Fruit fly (Drosophila melanogaster) whole organism, embryonic: ENCODE measurements around the gene glu.

Experiments used
- Asciz ChIP-seq: fragments of 200-800 bp; sonication (Bioruptor generic); optimal IDR thresholded peaks from 2 replicates; lab custom pipeline; 2017; ENCODE audit warnings: missing biosample characterization, mild to moderate bottlenecking, missing genetic modification characterization, missing genetic modification reagents
- B-H2 ChIP-seq: fragments of 200-800 bp; sonication (Bioruptor generic); optimal IDR thresholded peaks from 2 replicates; lab custom pipeline; 2018; ENCODE audit warnings: missing biosample characterization, mild to moderate bottlenecking, missing genetic modification characterization
- BEAF-32 ChIP-seq: fragments of 200-800 bp; sonication (Bioruptor generic); optimal IDR thresholded peaks from 3 replicates; lab custom pipeline; 2017; ENCODE audit warnings: missing biosample characterization, missing genetic modification characterization, mild to moderate bottlenecking, moderate library complexity, missing genetic modification reagents
- Bdp1 ChIP-seq: fragments of 200-800 bp; sonication (Bioruptor generic); optimal IDR thresholded peaks from 3 replicates; lab custom pipeline; 2016; ENCODE audit warnings: missing biosample characterization, missing genetic modification characterization
- BtbVII ChIP-seq: fragments of 200-800 bp; sonication (Bioruptor generic); optimal IDR thresholded peaks from 3 replicates; lab custom pipeline; 2017; ENCODE audit warnings: missing biosample characterization, mild to moderate bottlenecking, missing genetic modification characterization
- CG13424 ChIP-seq: fragments of 200-800 bp; sonication (Bioruptor generic); optimal IDR thresholded peaks from 2 replicates; lab custom pipeline; 2019; ENCODE audit warnings: missing biosample characterization, mild to moderate bottlenecking, missing genetic modification characterization, moderate library complexity
- CG14050 ChIP-seq: fragments of 200-800 bp; sonication (Bioruptor generic); IDR thresholded peaks from 3 replicates; pipeline ENCODE4 v1.3.6; 2022; ENCODE audit warnings: missing biosample characterization, missing genetic modification characterization
- CG15601 ChIP-seq: fragments of 200-800 bp; sonication (Bioruptor generic); optimal IDR thresholded peaks from 3 replicates; lab custom pipeline; 2019; ENCODE audit warnings: missing biosample characterization, mild to moderate bottlenecking, missing genetic modification characterization, moderate library complexity
- CG15696 ChIP-seq: fragments of 200-800 bp; sonication (Bioruptor generic); optimal IDR thresholded peaks from 2 replicates; lab custom pipeline; 2019; ENCODE audit warnings: missing biosample characterization, mild to moderate bottlenecking, missing genetic modification characterization, moderate library complexity
- CG1602 ChIP-seq: fragments of 200-800 bp; sonication (Bioruptor generic); optimal IDR thresholded peaks from 3 replicates; lab custom pipeline; 2016; ENCODE audit warnings: missing biosample characterization, missing genetic modification characterization
- CG1603 ChIP-seq: fragments of 200-800 bp; sonication (Bioruptor generic); optimal IDR thresholded peaks from 2 replicates; lab custom pipeline; 2019; ENCODE audit warnings: missing biosample characterization, mild to moderate bottlenecking, missing genetic modification characterization, moderate library complexity
- CG17612 ChIP-seq: fragments of 200-800 bp; sonication (Bioruptor generic); IDR thresholded peaks from 2 replicates; pipeline ENCODE4 v1.3.6; 2022; ENCODE audit warnings: missing biosample characterization, missing genetic modification characterization
- CG17912 ChIP-seq: fragments of 200-800 bp; sonication (Bioruptor generic); optimal IDR thresholded peaks from 2 replicates; lab custom pipeline; 2018; ENCODE audit warnings: missing biosample characterization, mild to moderate bottlenecking, missing genetic modification characterization
- CG18599 ChIP-seq: fragments of 200-800 bp; sonication (Bioruptor generic); optimal IDR thresholded peaks from 3 replicates; lab custom pipeline; 2017; ENCODE audit warnings: missing biosample characterization, missing genetic modification characterization, mild to moderate bottlenecking, moderate library complexity, missing genetic modification reagents
- CG2889 ChIP-seq: fragments of 200-800 bp; sonication (Bioruptor generic); IDR thresholded peaks from 3 replicates; pipeline ENCODE4 v1.3.6; 2022; ENCODE audit warnings: missing biosample characterization, missing genetic modification characterization
- CG3407 ChIP-seq: fragments of 200-800 bp; sonication (Bioruptor generic); optimal IDR thresholded peaks from 2 replicates; lab custom pipeline; 2018; ENCODE audit warnings: missing biosample characterization, mild to moderate bottlenecking, missing genetic modification characterization
- CG4617 ChIP-seq: fragments of 200-800 bp; sonication (Bioruptor generic); optimal IDR thresholded peaks from 3 replicates; lab custom pipeline; 2016; ENCODE audit warnings: missing biosample characterization, missing genetic modification characterization, borderline replicate concordance
- CG6689 ChIP-seq: fragments of 200-800 bp; sonication (Bioruptor generic); IDR thresholded peaks from 2 replicates; pipeline ENCODE4 v1.3.6; 2022; ENCODE audit warnings: missing biosample characterization, missing genetic modification characterization
- CG7556 ChIP-seq: fragments of 200-800 bp; sonication (Bioruptor generic); optimal IDR thresholded peaks from 2 replicates; lab custom pipeline; 2017; ENCODE audit warnings: missing biosample characterization, mild to moderate bottlenecking, missing genetic modification characterization
- CG7745 ChIP-seq: fragments of 200-800 bp; sonication (Bioruptor generic); optimal IDR thresholded peaks from 2 replicates; lab custom pipeline; 2018; ENCODE audit warnings: missing biosample characterization, mild to moderate bottlenecking, missing genetic modification characterization, moderate library complexity
- CG8281 ChIP-seq: fragments of 200-800 bp; sonication (Bioruptor generic); optimal IDR thresholded peaks from 2 replicates; lab custom pipeline; 2018; ENCODE audit warnings: missing biosample characterization, mild to moderate bottlenecking, missing genetic modification characterization, moderate library complexity
- Chrac-16 ChIP-seq: fragments of 200-800 bp; sonication (Bioruptor generic); optimal IDR thresholded peaks from 3 replicates; lab custom pipeline; 2016; ENCODE audit warnings: missing biosample characterization, missing genetic modification characterization
- D19B ChIP-seq: fragments of 200-800 bp; sonication (Bioruptor generic); optimal IDR thresholded peaks from 2 replicates; lab custom pipeline; 2017; ENCODE audit warnings: missing biosample characterization, mild to moderate bottlenecking, missing genetic modification characterization
- Dip2 ChIP-seq: fragments of 200-800 bp; sonication (Bioruptor generic); IDR thresholded peaks from 2 replicates; pipeline ENCODE4 v1.3.6; 2022; ENCODE audit warnings: missing biosample characterization, missing genetic modification characterization
- Dp ChIP-seq: fragments of 200-800 bp; sonication (Bioruptor generic); optimal IDR thresholded peaks from 2 replicates; lab custom pipeline; 2018; ENCODE audit warnings: missing biosample characterization, mild to moderate bottlenecking, missing genetic modification characterization, moderate library complexity
- E2f2 ChIP-seq: fragments of 200-800 bp; sonication (Bioruptor generic); IDR thresholded peaks from 2 replicates; pipeline ENCODE4 v1.3.6; 2022; ENCODE audit warnings: missing biosample characterization, missing genetic modification characterization
- HmgD ChIP-seq: fragments of 200-800 bp; sonication (Bioruptor generic); optimal IDR thresholded peaks from 3 replicates; lab custom pipeline; 2016; ENCODE audit warnings: missing biosample characterization, missing genetic modification characterization
- Hr3 ChIP-seq: fragments of 200-800 bp; sonication (Bioruptor generic); optimal IDR thresholded peaks from 3 replicates; lab custom pipeline; 2016; ENCODE audit warnings: missing biosample characterization, missing genetic modification characterization
- Hr78 ChIP-seq, 2 experiments: fragments of 200-800 bp in 1 of 2; fragments of >200 bp in 1 of 2; sonication (Bioruptor generic) in 1 of 2; optimal IDR thresholded peaks; 2 replicates each; lab custom pipeline; 2017 to 2019; ENCODE audit warnings: missing biosample characterization in 2 of 2, missing genetic modification characterization in 2 of 2, mild to moderate bottlenecking in 1 of 2, moderate library complexity in 1 of 2
- Jarid2 ChIP-seq: fragments of 200-800 bp; sonication (Bioruptor generic); optimal IDR thresholded peaks from 3 replicates; lab custom pipeline; 2017; ENCODE audit warnings: mild to moderate bottlenecking, missing biosample characterization, missing genetic modification reagents, missing genetic modification characterization
- MBD-R2 ChIP-seq: fragments of 200-800 bp; sonication (Bioruptor generic); IDR thresholded peaks from 2 replicates; pipeline ENCODE4 v1.3.6; 2022; ENCODE audit warnings: missing biosample characterization, missing genetic modification characterization
- MESR4 ChIP-seq: fragments of 200-800 bp; sonication (Bioruptor generic); optimal IDR thresholded peaks from 2 replicates; lab custom pipeline; 2018; ENCODE audit warnings: missing biosample characterization, mild to moderate bottlenecking, missing genetic modification characterization, moderate library complexity
- Myb ChIP-seq: fragments of 200-800 bp; sonication (Bioruptor generic); optimal IDR thresholded peaks from 2 replicates; lab custom pipeline; 2016; ENCODE audit warnings: missing biosample characterization, missing genetic modification characterization
- PHDP ChIP-seq: fragments of 200-800 bp; sonication (Bioruptor generic); optimal IDR thresholded peaks from 3 replicates; lab custom pipeline; 2018; ENCODE audit warnings: missing biosample characterization, mild to moderate bottlenecking, missing genetic modification characterization, moderate library complexity
- Poxn ChIP-seq: fragments of 200-800 bp; sonication (Bioruptor generic); IDR thresholded peaks from 2 replicates; pipeline ENCODE4 v1.3.6; 2022; ENCODE audit warnings: missing biosample characterization, missing genetic modification characterization
- Rfx ChIP-seq: fragments of 200-800 bp; sonication (Bioruptor generic); IDR thresholded peaks from 2 replicates; pipeline ENCODE4 v1.3.6; 2022; ENCODE audit warnings: missing biosample characterization, missing genetic modification characterization
- Spps ChIP-seq: fragments of 200-800 bp; sonication (Bioruptor generic); optimal IDR thresholded peaks from 2 replicates; lab custom pipeline; 2018; ENCODE audit warnings: missing biosample characterization, mild to moderate bottlenecking, missing genetic modification characterization
- Vsx1 ChIP-seq: fragments of 200-800 bp; sonication (Bioruptor generic); optimal IDR thresholded peaks from 2 replicates; lab custom pipeline; 2017; ENCODE audit warnings: missing biosample characterization, mild to moderate bottlenecking, missing genetic modification characterization, missing genetic modification reagents
- ap ChIP-seq: fragments of 200-800 bp; sonication (Bioruptor generic); IDR thresholded peaks from 2 replicates; pipeline ENCODE4 v1.3.6; 2022; ENCODE audit warnings: missing biosample characterization, missing genetic modification characterization
- gfzf ChIP-seq: fragments of 200-800 bp; sonication (Bioruptor generic); optimal IDR thresholded peaks from 2 replicates; lab custom pipeline; 2016; ENCODE audit warnings: missing biosample characterization, mild to moderate bottlenecking, missing genetic modification characterization, moderate library complexity
- gt ChIP-seq: fragments of 200-800 bp; sonication (Bioruptor generic); IDR thresholded peaks from 2 replicates; pipeline ENCODE4 v1.3.6; 2022; ENCODE audit warnings: missing biosample characterization, missing genetic modification characterization
- kay ChIP-seq: fragments of 200-800 bp; sonication (Bioruptor generic); optimal IDR thresholded peaks from 2 replicates; lab custom pipeline; 2016; ENCODE audit warnings: missing biosample characterization, missing genetic modification characterization
- lbe ChIP-seq: fragments of 200-800 bp; sonication (Bioruptor generic); optimal IDR thresholded peaks from 2 replicates; lab custom pipeline; 2016; ENCODE audit warnings: missing biosample characterization, mild to moderate bottlenecking, missing genetic modification characterization
- otp ChIP-seq: fragments of 200-800 bp; sonication (Bioruptor generic); IDR thresholded peaks from 3 replicates; pipeline ENCODE4, ENCODE4 v1.3.6; 2022; ENCODE audit warnings: missing biosample characterization, missing genetic modification characterization
- pzg ChIP-seq: fragments of 200-800 bp; sonication (Bioruptor generic); optimal IDR thresholded peaks from 3 replicates; lab custom pipeline; 2018; ENCODE audit warnings: missing biosample characterization, mild to moderate bottlenecking, missing genetic modification characterization, moderate library complexity
- row ChIP-seq: fragments of 200-800 bp; sonication (Bioruptor generic); IDR thresholded peaks from 3 replicates; pipeline ENCODE4 v1.3.6; 2022; ENCODE audit warnings: missing biosample characterization, missing genetic modification characterization
- sens ChIP-seq: fragments of 200-800 bp; sonication (Bioruptor generic); peaks from one replicate; lab custom pipeline; 2016; ENCODE audit warnings: missing biosample characterization, missing genetic modification characterization
- ssp ChIP-seq: fragments of 200-800 bp; sonication (Bioruptor generic); IDR thresholded peaks from 2 replicates; pipeline ENCODE4 v1.3.6; 2022; ENCODE audit warnings: missing biosample characterization, missing genetic modification characterization
- zen2 ChIP-seq: fragments of 200-800 bp; sonication (Bioruptor generic); IDR thresholded peaks from 3 replicates; pipeline ENCODE4 v1.3.6; 2022; ENCODE audit warnings: missing biosample characterization, missing genetic modification characterization; ENCODE audit not compliant: partially characterized antibody

glu gene

dm6 chr2L:16730939-16731338, 7.2 kb downstream of the glu start, which contains the start of gene CG17996:
CG17996 (minus strand) TSS chr2L:16731039.
- TF ChIP-seq gfzf = peak; percentile 30
- TF ChIP-seq Dip2 (GFP tag; lab: Robert Waterston, UW) = no peak
- no peak for TF ChIP-seq CG17612
- no peak for TF ChIP-seq gt (GFP tag; lab: Robert Waterston, UW)

dm6 chr2L:16729556-16729955, 8.6 kb downstream of the glu start, which contains the start of gene Tsen2:
Tsen2 (plus strand) TSS chr2L:16729777.
- TF ChIP-seq PHDP (tag; lab: Kevin White, UChicago) = peak; percentile 11
- TF ChIP-seq ap (GFP tag; lab: Robert Waterston, UW) = no peak
- TF ChIP-seq Jarid2 = no peak
- no peak for TF ChIP-seq Chrac-16
- TF ChIP-seq CG7745 = no peak
- TF ChIP-seq lbe (GFP tag; lab: Kevin White, UChicago) = peak; percentile 9
- no peak for TF ChIP-seq Spps (tag; lab: Kevin White, UChicago)
- no peak for TF ChIP-seq ssp
- TF ChIP-seq CG6689 (GFP tag; lab: Robert Waterston, UW) = no peak
- peak; percentile 36; the same call in 1 of the 3 replicates for TF ChIP-seq row (GFP tag; lab: Robert Waterston, UW)
- TF ChIP-seq Poxn (GFP tag; lab: Robert Waterston, UW) = no peak
- no peak for TF ChIP-seq zen2
- TF ChIP-seq E2f2 (GFP tag; lab: Robert Waterston, UW) = peak; percentile 56
- no peak for TF ChIP-seq HmgD (GFP tag; lab: Kevin White, UChicago)
- no peak for TF ChIP-seq BtbVII (GFP tag; lab: Kevin White, UChicago)
- TF ChIP-seq Dp (GFP tag; lab: Kevin White, UChicago) = peak; percentile 44
- no peak for TF ChIP-seq CG18599
- TF ChIP-seq MESR4 (GFP tag; lab: Kevin White, UChicago) = peak; percentile 47
- no peak for TF ChIP-seq CG15601 (tag; lab: Kevin White, UChicago)
- no peak for TF ChIP-seq Rfx (GFP tag; lab: Robert Waterston, UW)
- no peak for TF ChIP-seq Hr3 (GFP tag; lab: Kevin White, UChicago)
- no peak for TF ChIP-seq CG7556
- peak; percentile 71 for TF ChIP-seq MBD-R2
- TF ChIP-seq B-H2 (GFP tag; lab: Kevin White, UChicago) = no peak
- no peak for TF ChIP-seq Hr78 (GFP tag; optimal IDR thresholded peaks at IDR 0.05; lab: Kevin White, UChicago)
- TF ChIP-seq CG14050 = no peak
- TF ChIP-seq otp (GFP tag; lab: Robert Waterston, UW) = no peak
- TF ChIP-seq CG4617 (GFP tag; lab: Kevin White, UChicago) = peak; percentile 17
- no peak for TF ChIP-seq Vsx1 (GFP tag; lab: Kevin White, UChicago)
- no peak for TF ChIP-seq kay
- no peak for TF ChIP-seq CG17912
- TF ChIP-seq Asciz = no peak
- TF ChIP-seq CG2889 (GFP tag; lab: Robert Waterston, UW) = no peak
- TF ChIP-seq D19B (GFP tag; lab: Kevin White, UChicago) = no peak
- TF ChIP-seq CG13424 (tag; lab: Kevin White, UChicago) = peak; percentile 12
- TF ChIP-seq BEAF-32 (GFP tag; lab: Kevin White, UChicago) = peak; percentile 34
- peak; percentile 74 for TF ChIP-seq gfzf
- TF ChIP-seq CG1602 (GFP tag; lab: Kevin White, UChicago) = no peak
- TF ChIP-seq CG8281 (tag; lab: Kevin White, UChicago) = no peak
- peak; percentile 48 for TF ChIP-seq CG1603 (tag; lab: Kevin White, UChicago)
- TF ChIP-seq CG15696 = no peak
- no peak for TF ChIP-seq Bdp1 (GFP tag; lab: Kevin White, UChicago)
- TF ChIP-seq Myb (GFP tag; lab: Kevin White, UChicago) = peak; percentile 36
- peak; percentile 33 for TF ChIP-seq pzg (GFP tag; lab: Kevin White, UChicago)
- TF ChIP-seq CG3407 = no peak
- peak; percentile 86 for TF ChIP-seq sens (GFP tag; lab: Kevin White, UChicago)
